Worm (Caenorhabditis elegans) whole organism, midembryonic: Measurements from ENCODE around the gene srg-1.

Experiments
- flt-1 ChIP-seq: fragments of 200-800 bp; sonication (Bioruptor generic); IDR thresholded peaks from 2 replicates; pipeline ENCODE4 v1.3.6; 2022; ENCODE audit warnings: missing genetic modification characterization, missing compliant biosample characterization
- klf-2 ChIP-seq: fragments of 200-800 bp; sonication (Bioruptor generic); conservative IDR thresholded peaks from 2 replicates; pipeline ENCODE4 v1.3.6; 2022; ENCODE audit warnings: missing genetic modification reagents, missing genetic modification characterization, missing compliant biosample characterization
- med-1 ChIP-seq: sonication (generic microtip); optimal IDR thresholded peaks from 2 replicates; lab custom pipeline; 2017; ENCODE audit warnings: missing genetic modification characterization, mild to moderate bottlenecking, missing compliant biosample characterization, antibody characterized with exemption, missing genetic modification reagents; ENCODE audit not compliant: insufficient read depth
- ref-1 ChIP-seq: fragments of 200-800 bp; sonication (Bioruptor generic); conservative IDR thresholded peaks from 2 replicates; pipeline ENCODE4 v1.3.6; 2022; ENCODE audit warnings: missing genetic modification reagents, missing genetic modification characterization, missing compliant biosample characterization
- ztf-29 ChIP-seq: fragments of 200-800 bp; sonication (Bioruptor generic); IDR thresholded peaks from 2 replicates; pipeline ENCODE4 v1.3.6; 2022; ENCODE audit warnings: missing genetic modification reagents, missing genetic modification characterization, missing compliant biosample characterization

DNA sequence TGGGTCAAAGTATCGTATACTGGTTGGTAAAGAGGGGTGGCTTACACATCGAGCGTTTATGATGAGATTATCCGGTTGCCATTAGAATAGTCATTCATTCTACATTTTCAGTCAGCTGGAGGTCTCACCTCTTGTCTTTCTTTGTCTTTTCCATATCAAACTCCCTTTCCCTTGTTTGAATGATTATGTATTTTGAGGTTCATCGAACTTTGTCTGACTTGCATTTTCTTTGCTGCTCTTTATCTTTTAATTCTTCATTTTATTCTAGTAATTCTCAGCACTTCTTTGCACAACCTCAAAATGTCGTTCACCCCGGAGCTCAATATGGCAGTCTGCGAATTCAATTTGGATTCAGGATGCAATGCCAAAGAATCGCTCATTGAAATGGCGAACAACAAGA, 17.6 kb downstream of the srg-1 start, which contains the start of gene T12A2.3:
- TF ChIP-seq klf-2 (GFP tag; lab: Robert Waterston, UW) = no peak
- no peak for TF ChIP-seq med-1 (GFP tag; lab: Kevin White, UChicago)
- TF ChIP-seq ztf-29 (GFP tag; lab: Robert Waterston, UW) = no peak
- no peak for TF ChIP-seq ref-1
- no peak for TF ChIP-seq flt-1 (GFP tag; lab: Robert Waterston, UW)
